Fruit fly (Drosophila melanogaster) whole organism, wandering third instar larva: ENCODE data around the gene CG4789.

Experiments
- Abd-B ChIP-seq: fragments of >200 bp; optimal IDR thresholded peaks from 2 replicates; lab custom pipeline; 2017; ENCODE audit warnings: missing biosample characterization, missing genetic modification characterization
- HLH106 ChIP-seq: fragments of 200-800 bp; optimal IDR thresholded peaks from 3 replicates; lab custom pipeline; 2019; ENCODE audit warnings: missing biosample characterization, mild to moderate bottlenecking, missing genetic modification characterization, moderate library complexity

DNA sequence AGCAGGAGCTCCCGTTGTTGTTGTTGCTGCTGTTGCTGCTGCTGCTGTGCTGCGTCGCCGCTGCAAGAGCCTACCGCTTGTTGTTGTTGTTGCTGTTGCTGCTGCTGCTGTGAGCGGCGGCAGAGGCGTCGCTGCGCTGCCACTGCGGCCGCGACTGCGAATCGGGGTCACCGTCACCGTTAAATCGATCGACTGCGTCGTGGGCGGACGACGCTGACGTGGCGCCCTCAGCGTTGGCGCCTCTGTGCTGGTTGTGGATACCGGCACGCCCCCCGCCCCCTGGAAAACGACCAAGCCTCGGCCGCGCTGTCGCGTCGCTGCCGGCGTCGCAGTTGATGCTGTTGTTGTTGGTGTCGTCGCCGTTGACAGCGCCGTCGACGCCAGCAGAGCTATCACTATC is 48.8 kb downstream of the CG4789 start:
- no peak for TF ChIP-seq HLH106
- TF ChIP-seq Abd-B (GFP tag; lab: Kevin White, UChicago): no peak
